Worm (Caenorhabditis elegans) whole organism, L1 larva: ENCODE measurements around the gene C03H5.9.

Experiments used
- ces-1 ChIP-seq: fragments of 150-350 bp; optimal IDR thresholded peaks from 2 replicates; lab custom pipeline; 2014; ENCODE audit warnings: missing biosample characterization, missing genetic modification reagents, missing genetic modification characterization
- elt-3 ChIP-seq, 6 experiments: fragments of 150-350 bp in 1 of 6; sonication (generic microtip); optimal IDR thresholded peaks; 2 replicates each; lab custom pipeline; 2017 to 2018; ENCODE audit warnings: missing biosample characterization in 6 of 6, missing genetic modification characterization in 6 of 6, inconsistent platforms in 1 of 6

ce11 chrII:356969-357368 lies 21.5 kb upstream of the C03H5.9 start, which contains the start of gene dmsr-4:
- TF ChIP-seq ces-1 (GFP tag; lab: Kevin White, UChicago), result no peak
- no peak for TF ChIP-seq elt-3 (tag; optimal IDR thresholded peaks at IDR 0.05; lab: Kevin White, UChicago)
